Worm (Caenorhabditis elegans): ENCODE data around the gene C06A6.2.

DNA sequence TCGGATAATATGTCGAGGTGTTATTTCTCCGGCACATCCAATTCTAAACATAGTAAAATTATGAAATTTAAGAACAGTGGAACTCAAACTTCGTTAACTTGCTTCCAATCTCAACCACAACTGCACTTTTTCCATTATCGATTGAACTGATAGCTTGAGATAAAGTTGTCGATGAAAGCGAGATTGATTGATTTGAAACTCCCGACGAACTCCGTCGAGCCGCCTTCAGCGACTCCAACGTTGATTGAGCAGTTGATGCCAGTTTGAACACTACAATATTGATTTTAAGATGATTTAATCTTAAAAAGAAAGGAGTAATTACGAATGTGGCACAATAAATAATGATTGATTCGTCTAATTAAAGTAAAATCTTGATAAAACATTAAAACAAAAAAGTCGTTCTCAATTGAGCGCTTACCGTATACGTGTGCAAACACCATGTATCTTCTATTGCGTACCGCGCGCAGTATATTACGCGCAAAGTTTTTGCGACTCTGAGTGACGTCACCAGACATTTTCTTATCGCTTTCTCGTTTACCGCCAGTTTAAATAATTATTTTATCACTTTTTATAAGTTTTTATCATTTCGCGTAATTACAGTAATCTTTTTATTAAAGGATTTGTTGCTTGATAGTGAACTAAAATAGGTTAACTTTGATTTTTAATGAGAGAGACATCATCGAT lies 55.9 kb downstream of the C06A6.2 start, which contains the start of gene arp-11:
- TF ChIP-seq elt-1 (tag; optimal IDR thresholded peaks at IDR 0.05) (no peak), nhr-25 (tag; optimal IDR thresholded peaks at IDR 0.05) (peak; percentile 75), pha-4 (tag; optimal IDR thresholded peaks at IDR 0.05) (peak; percentile 92), fkh-10 (GFP tag; optimal IDR thresholded peaks at IDR 0.05) (no peak), lin-15B (tag; optimal IDR thresholded peaks at IDR 0.05) (peak; percentile 70), nhr-43 (tag; optimal IDR thresholded peaks at IDR 0.05; ENCODE audit: poor library complexity, severe bottlenecking) (peak; percentile 11)
